Fruit fly (Drosophila melanogaster) whole organism, embryonic: Measurements from ENCODE around the gene Qsox2.

Source experiments
- Atf-2 ChIP-seq: fragments of 200-800 bp; sonication (Bioruptor generic); optimal IDR thresholded peaks from 2 replicates; lab custom pipeline; 2016; ENCODE audit warnings: missing biosample characterization, missing genetic modification characterization
- Bdp1 ChIP-seq: fragments of 200-800 bp; sonication (Bioruptor generic); optimal IDR thresholded peaks from 3 replicates; lab custom pipeline; 2016; ENCODE audit warnings: missing biosample characterization, missing genetic modification characterization
- Bgb ChIP-seq: fragments of 200-800 bp; sonication (Bioruptor generic); IDR thresholded peaks from 2 replicates; pipeline ENCODE4 v1.3.6; 2022; ENCODE audit warnings: missing biosample characterization, missing genetic modification characterization; ENCODE audit not compliant: partially characterized antibody
- CG14014 ChIP-seq: fragments of 200-800 bp; sonication (Bioruptor generic); IDR thresholded peaks from 2 replicates; pipeline ENCODE4 v1.3.6; 2022; ENCODE audit warnings: missing biosample characterization, missing genetic modification characterization
- CG14050 ChIP-seq: fragments of 200-800 bp; sonication (Bioruptor generic); IDR thresholded peaks from 3 replicates; pipeline ENCODE4 v1.3.6; 2022; ENCODE audit warnings: missing biosample characterization, missing genetic modification characterization
- CG14710 ChIP-seq: fragments of 200-800 bp; sonication (Bioruptor generic); optimal IDR thresholded peaks from 3 replicates; lab custom pipeline; 2019; ENCODE audit warnings: missing biosample characterization, mild to moderate bottlenecking, missing genetic modification characterization, moderate library complexity
- CG15696 ChIP-seq: fragments of 200-800 bp; sonication (Bioruptor generic); optimal IDR thresholded peaks from 2 replicates; lab custom pipeline; 2019; ENCODE audit warnings: missing biosample characterization, mild to moderate bottlenecking, missing genetic modification characterization, moderate library complexity
- CG1603 ChIP-seq: fragments of 200-800 bp; sonication (Bioruptor generic); optimal IDR thresholded peaks from 2 replicates; lab custom pipeline; 2019; ENCODE audit warnings: missing biosample characterization, mild to moderate bottlenecking, missing genetic modification characterization, moderate library complexity
- CG1647 ChIP-seq: fragments of 200-800 bp; sonication (Bioruptor generic); optimal IDR thresholded peaks from 3 replicates; lab custom pipeline; 2016; ENCODE audit warnings: missing biosample characterization, missing genetic modification characterization
- CG16863 ChIP-seq: fragments of 200-800 bp; sonication (Bioruptor generic); optimal IDR thresholded peaks from 3 replicates; lab custom pipeline; 2016; ENCODE audit warnings: missing biosample characterization, missing genetic modification characterization
- CG18599 ChIP-seq: fragments of 200-800 bp; sonication (Bioruptor generic); optimal IDR thresholded peaks from 3 replicates; lab custom pipeline; 2017; ENCODE audit warnings: missing biosample characterization, missing genetic modification characterization, mild to moderate bottlenecking, moderate library complexity, missing genetic modification reagents
- CG2889 ChIP-seq: fragments of 200-800 bp; sonication (Bioruptor generic); IDR thresholded peaks from 3 replicates; pipeline ENCODE4 v1.3.6; 2022; ENCODE audit warnings: missing biosample characterization, missing genetic modification characterization
- CG34422 ChIP-seq: fragments of 200-800 bp; sonication (Bioruptor generic); IDR thresholded peaks from 3 replicates; pipeline ENCODE4 v1.3.6; 2022; ENCODE audit warnings: missing biosample characterization, missing genetic modification characterization
- CG4730 ChIP-seq: fragments of 200-800 bp; sonication (Bioruptor generic); IDR thresholded peaks from 2 replicates; pipeline ENCODE4 v1.3.6; 2022; ENCODE audit warnings: missing biosample characterization, missing genetic modification characterization
- CG7357 ChIP-seq: fragments of 200-800 bp; sonication (Bioruptor generic); IDR thresholded peaks from 3 replicates; pipeline ENCODE4 v1.3.6; 2022; ENCODE audit warnings: missing biosample characterization, missing genetic modification characterization
- E2f1 ChIP-seq: fragments of 200-800 bp; sonication (Bioruptor generic); IDR thresholded peaks from 2 replicates; pipeline ENCODE4 v1.3.6; 2022; ENCODE audit warnings: missing biosample characterization, missing genetic modification characterization
- Gsc ChIP-seq: fragments of 200-800 bp; sonication (Bioruptor generic); IDR thresholded peaks from 2 replicates; pipeline ENCODE4 v1.3.6; 2022; ENCODE audit warnings: missing biosample characterization, missing genetic modification characterization
- Gug ChIP-seq: fragments of 200-800 bp; sonication (Bioruptor generic); IDR thresholded peaks from 4 replicates; pipeline ENCODE4 v1.3.6; 2022; ENCODE audit warnings: missing biosample characterization, missing genetic modification characterization
- HHEX ChIP-seq: fragments of 200-800 bp; sonication (Bioruptor generic); optimal IDR thresholded peaks from 3 replicates; lab custom pipeline; 2017; ENCODE audit warnings: missing biosample characterization, mild to moderate bottlenecking, missing genetic modification characterization, missing genetic modification reagents
- HLH54F ChIP-seq: fragments of 200-800 bp; sonication (Bioruptor generic); optimal IDR thresholded peaks from 3 replicates; lab custom pipeline; 2016; ENCODE audit warnings: missing biosample characterization, missing genetic modification characterization
- HLHmδ ChIP-seq: fragments of 200-800 bp; sonication (Bioruptor generic); optimal IDR thresholded peaks from 2 replicates; lab custom pipeline; 2018; ENCODE audit warnings: missing biosample characterization, mild to moderate bottlenecking, missing genetic modification characterization, moderate library complexity
- Lim3 ChIP-seq: fragments of 200-800 bp; sonication (Bioruptor generic); IDR thresholded peaks from 2 replicates; pipeline ENCODE4 v1.3.6; 2022; ENCODE audit warnings: missing biosample characterization, missing genetic modification characterization
- Mad ChIP-seq: fragments of 200-800 bp; sonication (Bioruptor generic); optimal IDR thresholded peaks from 2 replicates; lab custom pipeline; 2016; ENCODE audit warnings: missing biosample characterization, missing genetic modification characterization
- NK7.1 ChIP-seq: fragments of 200-800 bp; sonication (Bioruptor generic); optimal IDR thresholded peaks from 3 replicates; lab custom pipeline; 2016; ENCODE audit warnings: missing biosample characterization, missing genetic modification characterization
- Sry-δ ChIP-seq: fragments of 200-800 bp; sonication (Bioruptor generic); optimal IDR thresholded peaks from 2 replicates; lab custom pipeline; 2016; ENCODE audit warnings: missing biosample characterization, missing genetic modification characterization
- TFAM ChIP-seq: fragments of 200-800 bp; sonication (Bioruptor generic); optimal IDR thresholded peaks from 2 replicates; lab custom pipeline; 2017; ENCODE audit warnings: missing biosample characterization, missing genetic modification characterization, inconsistent platforms
- Trl ChIP-seq, 3 experiments: fragments of >200 bp in 2 of 3; fragments of 200-800 bp in 1 of 3; sonication (Bioruptor generic) in 1 of 3; optimal IDR thresholded peaks; 2 replicates in 1 of 3; 3 replicates in 2 of 3; lab custom pipeline; 2016 to 2017; ENCODE audit warnings: missing biosample characterization in 1 of 3, missing genetic modification characterization in 1 of 3
- ap ChIP-seq: fragments of 200-800 bp; sonication (Bioruptor generic); IDR thresholded peaks from 2 replicates; pipeline ENCODE4 v1.3.6; 2022; ENCODE audit warnings: missing biosample characterization, missing genetic modification characterization
- dpn ChIP-seq, 2 experiments: fragments of 200-800 bp; sonication (Bioruptor generic); optimal IDR thresholded peaks; 3 replicates each; lab custom pipeline; 2016; ENCODE audit warnings: missing biosample characterization in 2 of 2, missing genetic modification characterization in 2 of 2
- emc ChIP-seq: fragments of 200-800 bp; sonication (Bioruptor generic); optimal IDR thresholded peaks from 2 replicates; lab custom pipeline; 2016; ENCODE audit warnings: missing biosample characterization, missing genetic modification characterization
- ems ChIP-seq: fragments of 200-800 bp; sonication (Bioruptor generic); optimal IDR thresholded peaks from 3 replicates; lab custom pipeline; 2016; ENCODE audit warnings: missing biosample characterization, missing genetic modification characterization
- exex ChIP-seq: fragments of 200-800 bp; sonication (Bioruptor generic); optimal IDR thresholded peaks from 4 replicates; lab custom pipeline; 2018; ENCODE audit warnings: missing biosample characterization, mild to moderate bottlenecking, missing genetic modification characterization, moderate library complexity
- fd96Cb ChIP-seq: fragments of 200-800 bp; sonication (Bioruptor generic); optimal IDR thresholded peaks from 2 replicates; lab custom pipeline; 2018; ENCODE audit warnings: missing biosample characterization, mild to moderate bottlenecking, missing genetic modification characterization, moderate library complexity
- gt ChIP-seq: fragments of 200-800 bp; sonication (Bioruptor generic); IDR thresholded peaks from 2 replicates; pipeline ENCODE4 v1.3.6; 2022; ENCODE audit warnings: missing biosample characterization, missing genetic modification characterization
- her ChIP-seq: fragments of 200-800 bp; sonication (Bioruptor generic); optimal IDR thresholded peaks from 2 replicates; lab custom pipeline; 2016; ENCODE audit warnings: missing biosample characterization, missing genetic modification characterization
- jigr1 ChIP-seq: fragments of 200-800 bp; sonication (Bioruptor generic); IDR thresholded peaks from 3 replicates; pipeline ENCODE4 v1.3.6; 2022; ENCODE audit warnings: missing biosample characterization, missing genetic modification characterization
- lbe ChIP-seq: fragments of 200-800 bp; sonication (Bioruptor generic); optimal IDR thresholded peaks from 2 replicates; lab custom pipeline; 2016; ENCODE audit warnings: missing biosample characterization, mild to moderate bottlenecking, missing genetic modification characterization
- maf-S ChIP-seq: fragments of 200-800 bp; sonication (Bioruptor generic); optimal IDR thresholded peaks from 2 replicates; lab custom pipeline; 2016; ENCODE audit warnings: missing biosample characterization, missing genetic modification characterization
- onecut ChIP-seq: fragments of 200-800 bp; sonication (Bioruptor generic); IDR thresholded peaks from 2 replicates; pipeline ENCODE4 v1.3.6; 2022; ENCODE audit warnings: missing biosample characterization, missing genetic modification characterization
- org-1 ChIP-seq: fragments of 200-800 bp; sonication (Bioruptor generic); optimal IDR thresholded peaks from 2 replicates; lab custom pipeline; 2017; ENCODE audit warnings: missing biosample characterization, missing genetic modification characterization
- p53 ChIP-seq: fragments of 200-800 bp; sonication (Bioruptor generic); optimal IDR thresholded peaks from 2 replicates; lab custom pipeline; 2016; ENCODE audit warnings: missing biosample characterization, missing genetic modification characterization
- peb ChIP-seq: fragments of 200-800 bp; sonication (Bioruptor generic); IDR thresholded peaks from 2 replicates; pipeline ENCODE4 v1.3.6; 2022; ENCODE audit warnings: missing biosample characterization, missing genetic modification characterization
- pita ChIP-seq: fragments of 200-800 bp; sonication (Bioruptor generic); optimal IDR thresholded peaks from 2 replicates; lab custom pipeline; 2017; ENCODE audit warnings: missing biosample characterization, mild to moderate bottlenecking, missing genetic modification characterization
- repo ChIP-seq: fragments of 200-800 bp; sonication (Bioruptor generic); optimal IDR thresholded peaks from 2 replicates; lab custom pipeline; 2016; ENCODE audit warnings: missing biosample characterization, missing genetic modification characterization
- sd ChIP-seq: fragments of 200-800 bp; sonication (Bioruptor generic); optimal IDR thresholded peaks from 3 replicates; lab custom pipeline; 2018; ENCODE audit warnings: missing biosample characterization, mild to moderate bottlenecking, missing genetic modification characterization, moderate library complexity
- sens-2 ChIP-seq: fragments of 200-800 bp; sonication (Bioruptor generic); IDR thresholded peaks from 2 replicates; pipeline ENCODE4 v1.3.6; 2022; ENCODE audit warnings: missing biosample characterization, missing genetic modification characterization
- slou ChIP-seq: fragments of 200-800 bp; sonication (Bioruptor generic); optimal IDR thresholded peaks from 3 replicates; lab custom pipeline; 2016; ENCODE audit warnings: missing biosample characterization, missing genetic modification characterization
- stwl ChIP-seq: fragments of 200-800 bp; sonication (Bioruptor generic); optimal IDR thresholded peaks from 3 replicates; lab custom pipeline; 2018; ENCODE audit warnings: missing biosample characterization, mild to moderate bottlenecking, missing genetic modification characterization, moderate library complexity
- toy ChIP-seq: fragments of 200-800 bp; sonication (Bioruptor generic); IDR thresholded peaks from 2 replicates; pipeline ENCODE4 v1.3.6; 2022; ENCODE audit warnings: missing biosample characterization, missing genetic modification characterization
- trh ChIP-seq: fragments of 200-800 bp; sonication (Bioruptor generic); optimal IDR thresholded peaks from 2 replicates; lab custom pipeline; 2016; ENCODE audit warnings: missing biosample characterization, missing genetic modification characterization
- ttk ChIP-seq: fragments of 200-800 bp; sonication (Bioruptor generic); IDR thresholded peaks from 2 replicates; pipeline ENCODE4 v2.1.2; 2022; ENCODE audit warnings: missing biosample characterization, missing genetic modification characterization

Qsox2 gene

dm6 chr3R:21888696-21889602 lies 24.6 kb upstream of the Qsox2 start, which contains the start of gene CG43844 (continued):
- TF ChIP-seq Bdp1 (GFP tag; lab: Kevin White, UChicago), result no peak
- TF ChIP-seq CG1603 (tag; lab: Kevin White, UChicago), result peak; percentile 12
- TF ChIP-seq onecut (GFP tag; lab: Robert Waterston, UW), result no peak
- TF ChIP-seq dpn (GFP tag; optimal IDR thresholded peaks at IDR 0.05; lab: Kevin White, UChicago), result no peak
- TF ChIP-seq emc (GFP tag; lab: Kevin White, UChicago), result no peak
- TF ChIP-seq toy, result no peak
- no peak for TF ChIP-seq CG34422
- TF ChIP-seq E2f1 (GFP tag; lab: Robert Waterston, UW), result no peak
- no peak for TF ChIP-seq CG18599 (GFP tag; lab: Kevin White, UChicago)
- no peak for TF ChIP-seq CG15696 (tag; lab: Kevin White, UChicago)
- TF ChIP-seq exex (tag; lab: Kevin White, UChicago), result peak; percentile 1
- TF ChIP-seq CG4730 (GFP tag; lab: Robert Waterston, UW), result no peak
- no peak for TF ChIP-seq HLH54F (GFP tag; lab: Kevin White, UChicago)
- no peak for TF ChIP-seq CG7357 (GFP tag; lab: Robert Waterston, UW)
- TF ChIP-seq her, result no peak
- TF ChIP-seq CG16863 (GFP tag; lab: Kevin White, UChicago), result no peak
- no peak for TF ChIP-seq slou (GFP tag; lab: Kevin White, UChicago)
- peak; percentile 2 for TF ChIP-seq Sry-δ (GFP tag; lab: Kevin White, UChicago)
- no peak for TF ChIP-seq maf-S (GFP tag; lab: Kevin White, UChicago)
- no peak for TF ChIP-seq CG1647 (GFP tag; lab: Kevin White, UChicago)
- TF ChIP-seq trh (GFP tag; lab: Kevin White, UChicago), result no peak
- TF ChIP-seq Trl (optimal IDR thresholded peaks at IDR 0.05; lab: Kevin White, UChicago), result no peak
- no peak for TF ChIP-seq Trl (GFP tag; optimal IDR thresholded peaks at IDR 0.05; lab: Kevin White, UChicago)
- no peak for TF ChIP-seq Gsc
- TF ChIP-seq CG14014, result no peak
- TF ChIP-seq jigr1 (GFP tag; lab: Robert Waterston, UW), result no peak
- TF ChIP-seq NK7.1, result no peak
- TF ChIP-seq sd (tag; lab: Kevin White, UChicago), result no peak
- no peak for TF ChIP-seq sens-2 (GFP tag; lab: Robert Waterston, UW)
- TF ChIP-seq CG14050 (GFP tag; lab: Robert Waterston, UW), result no peak
- TF ChIP-seq gt, result no peak
- TF ChIP-seq ems (GFP tag; lab: Kevin White, UChicago), result no peak
- no peak for TF ChIP-seq repo
- TF ChIP-seq fd96Cb (tag; lab: Kevin White, UChicago), result no peak
- peak; percentile 94 for TF ChIP-seq CG14710 (tag; lab: Kevin White, UChicago)
- TF ChIP-seq ap (GFP tag; lab: Robert Waterston, UW), result no peak
- peak; percentile 85 for TF ChIP-seq Bgb (GFP tag; lab: Robert Waterston, UW)
- TF ChIP-seq TFAM (GFP tag; lab: Kevin White, UChicago), result no peak
- no peak for TF ChIP-seq ttk (GFP tag; lab: Robert Waterston, UW)
- TF ChIP-seq CG2889 (GFP tag; lab: Robert Waterston, UW), result no peak
- TF ChIP-seq Atf-2 (GFP tag; lab: Kevin White, UChicago), result no peak
- TF ChIP-seq HLHmδ, result no peak
- TF ChIP-seq stwl, result peak; percentile 76
- no peak for TF ChIP-seq HHEX (GFP tag; lab: Kevin White, UChicago)
- TF ChIP-seq Lim3 (GFP tag; lab: Robert Waterston, UW), result no peak
- TF ChIP-seq Mad (GFP tag; lab: Kevin White, UChicago), result no peak
- TF ChIP-seq lbe (GFP tag; lab: Kevin White, UChicago), result no peak
- no peak for TF ChIP-seq p53 (GFP tag; lab: Kevin White, UChicago)
- TF ChIP-seq org-1 (GFP tag; lab: Kevin White, UChicago), result no peak
- peak; percentile 72 for TF ChIP-seq pita
- TF ChIP-seq peb (GFP tag; lab: Robert Waterston, UW), result no peak
- no peak for TF ChIP-seq Gug
